Worm (Caenorhabditis elegans) whole organism, midembryonic: Measurements from ENCODE around the gene T20B3.1.

Experiments
- T22C8.4 ChIP-seq: fragments of 200-800 bp; sonication (Bioruptor generic); IDR thresholded peaks from 2 replicates; pipeline ENCODE4 v1.3.6; 2022; ENCODE audit warnings: missing genetic modification characterization, missing compliant biosample characterization
- cog-1 ChIP-seq: sonication (generic microtip); optimal IDR thresholded peaks from 2 replicates; lab custom pipeline; 2016; ENCODE audit warnings: missing genetic modification characterization, missing compliant biosample characterization
- flt-1 ChIP-seq: fragments of 200-800 bp; sonication (Bioruptor generic); IDR thresholded peaks from 2 replicates; pipeline ENCODE4 v1.3.6; 2022; ENCODE audit warnings: missing genetic modification characterization, missing compliant biosample characterization
- klf-2 ChIP-seq: fragments of 200-800 bp; sonication (Bioruptor generic); conservative IDR thresholded peaks from 2 replicates; pipeline ENCODE4 v1.3.6; 2022; ENCODE audit warnings: missing genetic modification reagents, missing genetic modification characterization, missing compliant biosample characterization
- med-1 ChIP-seq: sonication (generic microtip); optimal IDR thresholded peaks from 2 replicates; lab custom pipeline; 2017; ENCODE audit warnings: missing genetic modification characterization, mild to moderate bottlenecking, missing compliant biosample characterization, antibody characterized with exemption, missing genetic modification reagents; ENCODE audit not compliant: insufficient read depth
- ref-1 ChIP-seq: fragments of 200-800 bp; sonication (Bioruptor generic); conservative IDR thresholded peaks from 2 replicates; pipeline ENCODE4 v1.3.6; 2022; ENCODE audit warnings: missing genetic modification reagents, missing genetic modification characterization, missing compliant biosample characterization
- tab-1 ChIP-seq: fragments of 200-800 bp; sonication (Bioruptor generic); IDR thresholded peaks from 2 replicates; pipeline ENCODE4 v1.3.6; 2022; ENCODE audit warnings: missing genetic modification characterization, missing compliant biosample characterization
- ztf-23 ChIP-seq: fragments of 200-800 bp; sonication (Bioruptor generic); IDR thresholded peaks from 2 replicates; pipeline ENCODE4 v1.3.6; 2022; ENCODE audit warnings: missing genetic modification reagents, missing genetic modification characterization, missing compliant biosample characterization
- ztf-29 ChIP-seq: fragments of 200-800 bp; sonication (Bioruptor generic); IDR thresholded peaks from 2 replicates; pipeline ENCODE4 v1.3.6; 2022; ENCODE audit warnings: missing genetic modification reagents, missing genetic modification characterization, missing compliant biosample characterization

Gene T20B3.1

ce11 chrV:16861719-16862118 is 46.4 kb downstream of the T20B3.1 start, which contains the start of the genes clec-32 and clec-24:
TSS of gene clec-32 (minus strand) at chrV:16861819.
TSS of gene clec-24 (plus strand) at chrV:16862012.
- no peak for TF ChIP-seq tab-1 (GFP tag; lab: Robert Waterston, UW)
- no peak for TF ChIP-seq med-1
- TF ChIP-seq ref-1: no peak
- no peak for TF ChIP-seq klf-2 (GFP tag; lab: Robert Waterston, UW)
- TF ChIP-seq ztf-23 (GFP tag; lab: Robert Waterston, UW): no peak
- no peak for TF ChIP-seq T22C8.4 (GFP tag; lab: Robert Waterston, UW)
- TF ChIP-seq cog-1 (tag; lab: Kevin White, UChicago): no peak
- no peak for TF ChIP-seq ztf-29 (GFP tag; lab: Robert Waterston, UW)
- TF ChIP-seq flt-1 (GFP tag; lab: Robert Waterston, UW): no peak

- TF ChIP-seq flt-1 (GFP tag; lab: Robert Waterston, UW) (no peak), med-1 (no peak), ztf-23 (GFP tag; lab: Robert Waterston, UW) (no peak), klf-2 (GFP tag; lab: Robert Waterston, UW) (no peak), cog-1 (tag; lab: Kevin White, UChicago) (no peak), ztf-29 (GFP tag; lab: Robert Waterston, UW) (no peak), tab-1 (GFP tag; lab: Robert Waterston, UW) (no peak), ref-1 (no peak), T22C8.4 (GFP tag; lab: Robert Waterston, UW) (no peak)
Observed at ce11 chrV:16865404-16865803, 50.0 kb downstream of the T20B3.1 start, which contains the start of gene clec-28. TSS of gene clec-28 (plus strand) at chrV:16865704.

- no peak for TF ChIP-seq flt-1 (GFP tag; lab: Robert Waterston, UW)
- no peak for TF ChIP-seq T22C8.4 (GFP tag; lab: Robert Waterston, UW)
- no peak for TF ChIP-seq klf-2 (GFP tag; lab: Robert Waterston, UW)
Observed at ce11 chrV:16869740-16870139, 54.4 kb downstream of the T20B3.1 start, which contains the start of gene clec-33. TSS of gene clec-33 (minus strand) at chrV:16869840.
